Fruit fly (Drosophila melanogaster) whole organism, prepupa: ENCODE results near the gene Phf5a.

Experiments used
- Blimp-1 ChIP-seq: fragments of 200-800 bp; sonication (Bioruptor generic); optimal IDR thresholded peaks from 3 replicates; lab custom pipeline; 2017; ENCODE audit warnings: missing biosample characterization, missing genetic modification characterization, mild to moderate bottlenecking, moderate library complexity, missing genetic modification reagents
- CG16779 ChIP-seq: fragments of 200-800 bp; sonication (Bioruptor generic); optimal IDR thresholded peaks from 3 replicates; lab custom pipeline; 2017; ENCODE audit warnings: missing biosample characterization, mild to moderate bottlenecking, missing genetic modification characterization
- CG6854 ChIP-seq: fragments of 200-800 bp; sonication (Bioruptor generic); optimal IDR thresholded peaks from 2 replicates; lab custom pipeline; 2017; ENCODE audit warnings: missing biosample characterization, mild to moderate bottlenecking, missing genetic modification characterization
- CG8632 ChIP-seq: fragments of 200-800 bp; sonication (Bioruptor generic); optimal IDR thresholded peaks from 3 replicates; lab custom pipeline; 2016; ENCODE audit warnings: missing biosample characterization, missing genetic modification characterization
- Hr39 ChIP-seq: fragments of 200-800 bp; sonication (Bioruptor generic); optimal IDR thresholded peaks from 2 replicates; lab custom pipeline; 2016; ENCODE audit warnings: missing biosample characterization, missing genetic modification characterization
- dac ChIP-seq: fragments of 200-800 bp; sonication (Bioruptor generic); optimal IDR thresholded peaks from 2 replicates; lab custom pipeline; 2017; ENCODE audit warnings: missing biosample characterization, mild to moderate bottlenecking, missing genetic modification characterization

DNA sequence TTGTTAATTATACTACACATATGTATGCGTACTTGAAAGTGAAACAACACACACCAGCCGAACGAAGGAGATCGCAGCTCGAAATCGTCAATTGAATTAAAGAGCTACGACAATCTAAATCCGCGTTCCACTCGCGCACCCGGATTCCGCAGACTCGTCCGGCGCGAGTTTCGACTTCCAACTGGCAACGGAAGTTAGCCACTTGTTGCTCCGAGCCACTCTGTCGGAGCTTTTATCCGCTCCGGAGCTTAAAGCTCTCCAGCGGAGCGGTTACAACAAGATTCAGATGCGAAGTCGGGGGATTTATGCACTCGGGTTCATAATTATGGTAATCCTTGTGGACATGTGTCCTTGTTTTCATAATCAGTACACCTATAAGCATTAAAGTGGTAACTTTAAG, 25.1 kb downstream of the Phf5a start, which contains the start of gene Rchy1:
- TF ChIP-seq CG6854 (GFP tag; lab: Kevin White, UChicago) (peak; percentile 12), CG8632 (GFP tag; lab: Kevin White, UChicago) (peak; percentile 12), CG16779 (tag; lab: Kevin White, UChicago) (peak; percentile 34), dac (GFP tag; lab: Kevin White, UChicago) (no peak), Hr39 (GFP tag; lab: Kevin White, UChicago) (no peak), Blimp-1 (GFP tag; lab: Kevin White, UChicago) (no peak)
